Worm (Caenorhabditis elegans) whole organism, L3 larva: ENCODE data around the gene nasp-2.

Experiments used
- R02D3.7 ChIP-seq: fragments of 150-350 bp; optimal IDR thresholded peaks from 2 replicates; lab custom pipeline; 2014; ENCODE audit warnings: missing biosample characterization, missing genetic modification characterization
- ZK546.5 ChIP-seq: sonication (generic microtip); optimal IDR thresholded peaks from 2 replicates; lab custom pipeline; 2017; ENCODE audit warnings: missing biosample characterization, missing genetic modification characterization
- aly-2 ChIP-seq: fragments of 150-350 bp; optimal IDR thresholded peaks from 2 replicates; lab custom pipeline; 2014; ENCODE audit warnings: missing biosample characterization, missing genetic modification characterization
- ceh-16 ChIP-seq: sonication (generic microtip); optimal IDR thresholded peaks from 2 replicates; lab custom pipeline; 2017; ENCODE audit warnings: missing biosample characterization, missing genetic modification characterization
- ceh-82 ChIP-seq: fragments of 150-350 bp; optimal IDR thresholded peaks from 2 replicates; lab custom pipeline; 2014; ENCODE audit warnings: missing biosample characterization, missing genetic modification characterization
- daf-12 ChIP-seq: fragments of 150-350 bp; optimal IDR thresholded peaks from 2 replicates; lab custom pipeline; 2014; ENCODE audit warnings: missing biosample characterization, missing genetic modification reagents, missing genetic modification characterization
- egl-27 ChIP-seq: sonication (generic microtip); optimal IDR thresholded peaks from 4 replicates; lab custom pipeline; 2017; ENCODE audit warnings: missing biosample characterization, missing genetic modification reagents, missing genetic modification characterization
- egl-5 ChIP-seq: fragments of 150-350 bp; optimal IDR thresholded peaks from 2 replicates; lab custom pipeline; 2017; ENCODE audit warnings: missing biosample characterization, missing genetic modification reagents, missing genetic modification characterization, inconsistent platforms
- elt-1 ChIP-seq: fragments of 150-350 bp; optimal IDR thresholded peaks from 2 replicates; lab custom pipeline; 2014; ENCODE audit warnings: missing biosample characterization, missing genetic modification characterization
- elt-3 ChIP-seq, 3 experiments: fragments of 150-350 bp in 1 of 3; sonication (generic microtip) in 2 of 3; optimal IDR thresholded peaks; 2 replicates in 2 of 3; 4 replicates in 1 of 3; lab custom pipeline; 2014 to 2017; ENCODE audit warnings: missing biosample characterization in 3 of 3, missing genetic modification characterization in 3 of 3
- fkh-10 ChIP-seq: sonication (generic microtip); optimal IDR thresholded peaks from 2 replicates; lab custom pipeline; 2017; ENCODE audit warnings: missing biosample characterization, missing genetic modification reagents, missing genetic modification characterization
- fkh-2 ChIP-seq: fragments of 150-350 bp; optimal IDR thresholded peaks from 2 replicates; lab custom pipeline; 2014; ENCODE audit warnings: missing biosample characterization, missing genetic modification reagents, missing genetic modification characterization
- jun-1 ChIP-seq: fragments of 150-350 bp; optimal IDR thresholded peaks from 2 replicates; lab custom pipeline; 2014; ENCODE audit warnings: missing biosample characterization, missing genetic modification reagents, missing genetic modification characterization
- lin-39 ChIP-seq: fragments of 150-350 bp; optimal IDR thresholded peaks from 2 replicates; lab custom pipeline; 2018; ENCODE audit warnings: missing biosample characterization, missing genetic modification reagents, missing genetic modification characterization
- lsy-12 ChIP-seq: sonication (generic microtip); optimal IDR thresholded peaks from 2 replicates; lab custom pipeline; 2016; ENCODE audit warnings: mild to moderate bottlenecking, missing genetic modification characterization, missing compliant biosample characterization
- mml-1 ChIP-seq: fragments of 150-350 bp; sonication (generic microtip); optimal IDR thresholded peaks from 3 replicates; lab custom pipeline; 2014; ENCODE audit warnings: missing biosample characterization, missing genetic modification characterization
- nfya-1 ChIP-seq: sonication (generic microtip); optimal IDR thresholded peaks from 2 replicates; lab custom pipeline; 2017; ENCODE audit warnings: missing genetic modification characterization, mild to moderate bottlenecking, missing compliant biosample characterization, antibody characterized with exemption, moderate library complexity; ENCODE audit not compliant: insufficient read depth
- nhr-11 ChIP-seq: fragments of 150-350 bp; optimal IDR thresholded peaks from 2 replicates; lab custom pipeline; 2014; ENCODE audit warnings: missing biosample characterization, missing genetic modification characterization
- nhr-23 ChIP-seq: fragments of 150-350 bp; optimal IDR thresholded peaks from 2 replicates; lab custom pipeline; 2014; ENCODE audit warnings: missing biosample characterization, missing genetic modification reagents, missing genetic modification characterization
- nhr-237 ChIP-seq: fragments of 150-350 bp; optimal IDR thresholded peaks from 2 replicates; lab custom pipeline; 2014; ENCODE audit warnings: missing biosample characterization, missing genetic modification characterization
- nhr-43 ChIP-seq: sonication (generic microtip); optimal IDR thresholded peaks from 2 replicates; lab custom pipeline; 2016; ENCODE audit warnings: mild to moderate bottlenecking, missing genetic modification characterization, missing compliant biosample characterization; ENCODE audit not compliant: poor library complexity, severe bottlenecking
- nhr-67 ChIP-seq: fragments of 150-350 bp; optimal IDR thresholded peaks from 2 replicates; lab custom pipeline; 2014; ENCODE audit warnings: missing biosample characterization, missing genetic modification characterization
- nhr-76 ChIP-seq: fragments of 150-350 bp; sonication (generic microtip); optimal IDR thresholded peaks from 5 replicates; lab custom pipeline; 2014; ENCODE audit warnings: missing biosample characterization, missing genetic modification characterization
- nhr-77 ChIP-seq: fragments of 150-350 bp; optimal IDR thresholded peaks from 2 replicates; lab custom pipeline; 2014; ENCODE audit warnings: missing biosample characterization, missing genetic modification characterization
- pha-4 ChIP-seq: fragments of 150-350 bp; optimal IDR thresholded peaks from 2 replicates; lab custom pipeline; 2014; ENCODE audit warnings: missing biosample characterization, missing genetic modification reagents, missing genetic modification characterization
- pqm-1 ChIP-seq: fragments of 150-350 bp; optimal IDR thresholded peaks from 2 replicates; lab custom pipeline; 2017; ENCODE audit warnings: missing biosample characterization, missing genetic modification characterization, inconsistent platforms
- sea-2 ChIP-seq: fragments of 150-350 bp; sonication (generic microtip); optimal IDR thresholded peaks from 4 replicates; lab custom pipeline; 2014; ENCODE audit warnings: missing biosample characterization, missing genetic modification reagents, missing genetic modification characterization
- skn-1 ChIP-seq: fragments of 150-350 bp; optimal IDR thresholded peaks from 2 replicates; lab custom pipeline; 2014; ENCODE audit warnings: missing biosample characterization, missing genetic modification characterization
- tbx-2 ChIP-seq: sonication (generic microtip); optimal IDR thresholded peaks from 2 replicates; lab custom pipeline; 2016; ENCODE audit warnings: mild to moderate bottlenecking, missing genetic modification characterization, missing compliant biosample characterization
- unc-62 ChIP-seq: fragments of 150-350 bp; sonication (generic microtip); optimal IDR thresholded peaks from 4 replicates; lab custom pipeline; 2014; ENCODE audit warnings: missing biosample characterization, missing genetic modification reagents, missing genetic modification characterization
- zag-1 ChIP-seq: fragments of 150-350 bp; optimal IDR thresholded peaks from 2 replicates; lab custom pipeline; 2014; ENCODE audit warnings: missing biosample characterization, missing genetic modification characterization
- ztf-4 ChIP-seq: fragments of 150-350 bp; optimal IDR thresholded peaks from 2 replicates; lab custom pipeline; 2014; ENCODE audit warnings: missing biosample characterization, missing genetic modification characterization

The nasp-2 gene

ce11 chrV:13356210-13356609 lies 44.1 kb upstream of the nasp-2 start:
- TF ChIP-seq egl-5 (no peak), daf-12 (tag; lab: Kevin White, UChicago) (no peak), elt-3 (tag; optimal IDR thresholded peaks at IDR 0.05; lab: Kevin White, UChicago) (no peak), nhr-43 (tag; lab: Kevin White, UChicago) (no peak), nhr-237 (tag; lab: Kevin White, UChicago) (no peak), unc-62 (GFP tag; lab: Kevin White, UChicago) (no peak), mml-1 (no peak), skn-1 (tag; lab: Kevin White, UChicago) (no peak), aly-2 (tag; lab: Kevin White, UChicago) (no peak), nhr-67 (no peak), lin-39 (tag; lab: Kevin White, UChicago) (no peak), lsy-12 (tag; lab: Kevin White, UChicago) (no peak), zag-1 (no peak), R02D3.7 (tag; lab: Kevin White, UChicago) (no peak)

DNA sequence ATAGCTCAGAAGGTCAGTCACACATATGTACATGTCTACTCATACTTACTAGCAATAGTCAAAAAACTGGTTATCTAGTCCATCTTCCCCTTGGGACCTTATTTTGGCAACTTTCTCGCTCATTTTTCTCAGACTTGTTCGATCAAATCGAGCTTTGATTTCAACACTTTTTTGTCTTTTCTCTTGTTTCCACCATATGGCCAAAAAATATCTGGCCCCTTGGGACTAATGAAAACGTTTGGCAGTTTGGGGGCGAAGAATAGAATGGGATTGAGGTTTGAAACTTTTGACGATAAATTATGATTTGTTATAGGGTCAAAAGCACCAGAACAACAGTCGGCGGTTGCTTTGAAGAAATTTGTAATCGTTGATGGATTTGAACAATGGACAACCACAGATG lies 40.4 kb upstream of the nasp-2 start:
- TF ChIP-seq egl-27 (no peak), elt-1 (tag; lab: Kevin White, UChicago) (peak; percentile 24)

DNA sequence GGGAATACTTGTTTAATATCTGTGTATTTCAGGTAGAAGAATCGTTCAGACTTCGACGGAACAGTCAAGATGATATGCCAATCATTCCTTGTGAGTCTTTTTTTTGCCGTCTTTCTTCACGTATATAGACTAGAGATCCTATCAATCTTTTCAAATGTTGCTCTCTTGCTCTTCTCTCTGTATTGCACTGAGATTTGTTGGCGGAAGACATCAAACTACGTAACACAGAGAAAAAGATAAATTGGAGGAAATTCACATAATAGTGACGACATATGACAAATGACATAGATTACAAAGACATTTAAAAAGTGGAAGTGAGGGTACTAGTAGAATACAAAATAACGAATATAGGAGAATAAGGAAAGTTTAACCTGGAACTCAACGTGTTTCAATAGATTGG lies 39.7 kb upstream of the nasp-2 start:
- TF ChIP-seq pqm-1 (tag; lab: Kevin White, UChicago) (no peak), tbx-2 (no peak), sea-2 (no peak), ztf-4 (tag; lab: Kevin White, UChicago) (no peak), lin-39 (tag; lab: Kevin White, UChicago) (peak; percentile 45), zag-1 (no peak), daf-12 (tag; lab: Kevin White, UChicago) (no peak), nfya-1 (tag; lab: Kevin White, UChicago) (peak; percentile 28), jun-1 (tag; lab: Kevin White, UChicago) (no peak), elt-1 (tag; lab: Kevin White, UChicago) (peak; percentile 77), nhr-67 (no peak), unc-62 (GFP tag; lab: Kevin White, UChicago) (peak; percentile 87), fkh-2 (no peak), nhr-11 (tag; lab: Kevin White, UChicago) (no peak)

DNA sequence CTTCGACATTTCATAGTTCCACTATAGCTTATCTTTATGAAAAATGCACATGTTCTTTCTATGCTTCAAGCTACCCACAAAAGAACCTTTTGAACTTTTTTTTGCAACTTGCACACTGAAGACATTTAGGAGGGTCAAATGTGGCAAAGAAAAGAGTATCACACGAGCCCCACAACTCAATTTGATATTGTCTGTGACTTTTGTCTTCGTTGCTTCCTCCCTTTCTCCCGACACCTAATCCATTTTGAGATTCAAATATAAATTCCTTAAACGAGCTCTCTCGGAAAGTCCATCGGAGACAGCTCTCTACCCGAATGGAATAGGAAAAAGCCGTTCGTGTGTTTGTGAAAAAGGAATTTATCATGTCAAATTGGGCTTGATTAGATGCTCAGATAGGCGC lies 38.2 kb upstream of the nasp-2 start:
- TF ChIP-seq R02D3.7 (tag; lab: Kevin White, UChicago) (no peak), fkh-10 (peak; percentile 80)

- TF ChIP-seq egl-5 (peak; percentile 68), daf-12 (tag; lab: Kevin White, UChicago) (no peak)
Measured at ce11 chrV:13345867-13346328, 33.8 kb upstream of the nasp-2 start, which contains the start of gene twk-43. Gene twk-43, plus strand, starts transcription at chrV:13346278.

ce11 chrV:13342235-13342634 lies 30.2 kb upstream of the nasp-2 start:
- TF ChIP-seq ceh-82: no peak

- TF ChIP-seq jun-1 (tag; lab: Kevin White, UChicago) (no peak), ZK546.5 (tag; lab: Kevin White, UChicago) (no peak), pqm-1 (tag; lab: Kevin White, UChicago) (no peak), nhr-11 (tag; lab: Kevin White, UChicago) (no peak), skn-1 (tag; lab: Kevin White, UChicago) (no peak), ztf-4 (tag; lab: Kevin White, UChicago) (no peak), nhr-23 (no peak), ceh-82 (no peak), ceh-16 (tag; lab: Kevin White, UChicago) (no peak), zag-1 (no peak), nhr-76 (no peak), nhr-67 (no peak), fkh-10 (no peak), pha-4 (tag; lab: Kevin White, UChicago) (no peak), unc-62 (GFP tag; lab: Kevin White, UChicago) (no peak), nhr-43 (tag; lab: Kevin White, UChicago) (no peak), aly-2 (tag; lab: Kevin White, UChicago) (no peak), nhr-77 (no peak)
Measured at ce11 chrV:13339633-13340290, 27.7 kb upstream of the nasp-2 start, which contains the start of the genes str-4 and lgc-48. Gene str-4, minus strand, starts transcription at chrV:13339733. Gene lgc-48, plus strand, starts transcription at chrV:13340240.
